Worm (Caenorhabditis elegans): ENCODE results near the gene srbc-21.

DNA sequence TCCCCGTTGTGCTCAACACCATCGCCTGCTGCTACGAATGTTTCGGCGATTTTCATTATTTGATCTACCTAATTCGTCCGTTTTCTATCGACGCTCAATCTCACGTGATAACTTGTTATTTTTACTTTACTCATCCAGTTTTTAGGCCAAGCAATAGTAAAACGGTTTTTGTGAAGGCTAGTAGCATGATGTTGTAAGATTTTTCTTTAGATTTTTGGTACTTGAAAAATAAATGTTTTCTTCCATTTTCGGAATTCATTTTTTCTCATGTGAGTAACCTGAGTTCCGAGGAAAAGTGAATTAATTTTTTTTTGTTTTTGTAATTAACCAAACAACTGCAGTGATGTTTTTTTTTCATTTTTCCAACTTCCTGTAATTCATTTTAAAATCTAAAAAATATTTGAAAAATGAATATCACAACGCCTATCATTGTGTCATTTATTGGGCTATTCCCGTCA lies 22.0 kb downstream of the srbc-21 start, which contains the start of gene srbc-17:
- no peak for TF ChIP-seq ceh-48 (tag; optimal IDR thresholded peaks at IDR 0.05)
- no peak for TF ChIP-seq unc-42 (tag; optimal IDR thresholded peaks at IDR 0.05)
- no peak for TF ChIP-seq hlh-30 (tag; optimal IDR thresholded peaks at IDR 0.05; ENCODE audit: insufficient read depth)
- TF ChIP-seq tbx-2 (tag; optimal IDR thresholded peaks at IDR 0.05): no peak
- TF ChIP-seq ceh-24 (tag; optimal IDR thresholded peaks at IDR 0.05): no peak
- no peak for TF ChIP-seq elt-4 (tag; optimal IDR thresholded peaks at IDR 0.05)
- no peak for TF ChIP-seq ceh-45 (GFP tag; IDR thresholded peaks at IDR 0.05)
- no peak for TF ChIP-seq lin-11 (tag; optimal IDR thresholded peaks at IDR 0.05)
- no peak for TF ChIP-seq gmeb-2 (tag; optimal IDR thresholded peaks at IDR 0.05)
